Fruit fly (Drosophila melanogaster) whole organism: Measurements from ENCODE around the gene CG10341.

ENCODE experiments used
- CG8478 ChIP-seq: fragments of >200 bp; optimal IDR thresholded peaks from 2 replicates; lab custom pipeline; 2018; ENCODE audit warnings: inconsistent platforms
- EcR ChIP-seq, 2 experiments: fragments of >200 bp; optimal IDR thresholded peaks; 2 replicates each; lab custom pipeline; 2017; ENCODE audit warnings: missing biosample characterization in 2 of 2, missing genetic modification characterization in 2 of 2, missing genetic modification reagents in 2 of 2
- pan ChIP-seq: fragments of >200 bp; optimal IDR thresholded peaks from 2 replicates; lab custom pipeline; 2017
- psq ChIP-seq: fragments of >200 bp; optimal IDR thresholded peaks from 2 replicates; lab custom pipeline; 2017
- usp ChIP-seq: fragments of >200 bp; optimal IDR thresholded peaks from 2 replicates; lab custom pipeline; 2017; ENCODE audit warnings: missing biosample characterization, missing genetic modification characterization, mixed read lengths

- no peak for TF ChIP-seq pan (lab: Kevin White, UChicago)
- no peak for TF ChIP-seq EcR (GFP tag; optimal IDR thresholded peaks at IDR 0.05; lab: Kevin White, UChicago)
- no peak for TF ChIP-seq psq (lab: Kevin White, UChicago)
- no peak for TF ChIP-seq CG8478
- TF ChIP-seq usp (GFP tag; lab: Kevin White, UChicago) = no peak
Measured at dm6 chr2L:18707844-18708238, 9.3 kb downstream of the CG10341 start.
